Fruit fly (Drosophila melanogaster) whole organism, embryonic: Measurements from ENCODE around the gene mRpL13.

Source experiments
- ATbp ChIP-seq: fragments of 200-800 bp; sonication (Bioruptor generic); optimal IDR thresholded peaks from 2 replicates; lab custom pipeline; 2017; ENCODE audit warnings: missing biosample characterization, mild to moderate bottlenecking, missing genetic modification characterization, missing genetic modification reagents
- C15 ChIP-seq: fragments of 200-800 bp; sonication (Bioruptor generic); IDR thresholded peaks from 3 replicates; pipeline ENCODE4 v1.3.6; 2022; ENCODE audit warnings: missing biosample characterization, missing genetic modification characterization
- CG10274 ChIP-seq: fragments of 200-800 bp; sonication (Bioruptor generic); optimal IDR thresholded peaks from 3 replicates; lab custom pipeline; 2017; ENCODE audit warnings: missing biosample characterization, mild to moderate bottlenecking, missing genetic modification characterization
- CG13894 ChIP-seq: fragments of 200-800 bp; sonication (Bioruptor generic); optimal IDR thresholded peaks from 3 replicates; lab custom pipeline; 2018; ENCODE audit warnings: missing biosample characterization, mild to moderate bottlenecking, missing genetic modification characterization, moderate library complexity
- CG14441 ChIP-seq: fragments of 200-800 bp; sonication (Bioruptor generic); IDR thresholded peaks from 2 replicates; pipeline ENCODE4 v1.3.6; 2022; ENCODE audit warnings: missing biosample characterization, missing genetic modification characterization
- CG15011 ChIP-seq: fragments of 200-800 bp; sonication (Bioruptor generic); optimal IDR thresholded peaks from 3 replicates; lab custom pipeline; 2018; ENCODE audit warnings: missing biosample characterization, mild to moderate bottlenecking, missing genetic modification characterization
- CG15514 ChIP-seq: fragments of 200-800 bp; sonication (Bioruptor generic); optimal IDR thresholded peaks from 3 replicates; lab custom pipeline; 2017; ENCODE audit warnings: missing biosample characterization, missing genetic modification characterization, mild to moderate bottlenecking, moderate library complexity, missing genetic modification reagents
- CG15696 ChIP-seq: fragments of 200-800 bp; sonication (Bioruptor generic); optimal IDR thresholded peaks from 2 replicates; lab custom pipeline; 2019; ENCODE audit warnings: missing biosample characterization, mild to moderate bottlenecking, missing genetic modification characterization, moderate library complexity
- CG17186 ChIP-seq: fragments of 200-800 bp; sonication (Bioruptor generic); optimal IDR thresholded peaks from 3 replicates; lab custom pipeline; 2017; ENCODE audit warnings: missing biosample characterization, missing genetic modification reagents, missing genetic modification characterization
- CG2875 ChIP-seq: fragments of 200-800 bp; sonication (Bioruptor generic); optimal IDR thresholded peaks from 2 replicates; lab custom pipeline; 2017; ENCODE audit warnings: missing biosample characterization, mild to moderate bottlenecking, missing genetic modification characterization, missing genetic modification reagents
- CG34376 ChIP-seq: fragments of 200-800 bp; sonication (Bioruptor generic); optimal IDR thresholded peaks from 2 replicates; lab custom pipeline; 2018; ENCODE audit warnings: missing biosample characterization, mild to moderate bottlenecking, missing genetic modification characterization
- CG4820 ChIP-seq: fragments of 200-800 bp; sonication (Bioruptor generic); optimal IDR thresholded peaks from 3 replicates; lab custom pipeline; 2016; ENCODE audit warnings: missing biosample characterization, missing genetic modification characterization
- CG8281 ChIP-seq: fragments of 200-800 bp; sonication (Bioruptor generic); optimal IDR thresholded peaks from 2 replicates; lab custom pipeline; 2018; ENCODE audit warnings: missing biosample characterization, mild to moderate bottlenecking, missing genetic modification characterization, moderate library complexity
- CG8290 ChIP-seq, 3 experiments: fragments of 200-800 bp; sonication (Bioruptor generic); optimal IDR thresholded peaks; 2 replicates each; lab custom pipeline; 2016 to 2019; ENCODE audit warnings: missing biosample characterization in 3 of 3, missing genetic modification characterization in 3 of 3, mild to moderate bottlenecking in 2 of 3, moderate library complexity in 1 of 3
- CG8924 ChIP-seq: fragments of 200-800 bp; optimal IDR thresholded peaks from 3 replicates; lab custom pipeline; 2019; ENCODE audit warnings: missing biosample characterization, mild to moderate bottlenecking, missing genetic modification characterization, moderate library complexity
- D19A ChIP-seq: fragments of 200-800 bp; optimal IDR thresholded peaks from 3 replicates; lab custom pipeline; 2019; ENCODE audit warnings: missing biosample characterization, mild to moderate bottlenecking, missing genetic modification characterization, moderate library complexity
- Dbx ChIP-seq: fragments of 200-800 bp; sonication (Bioruptor generic); IDR thresholded peaks from 3 replicates; pipeline ENCODE4 v1.3.6; 2022; ENCODE audit warnings: missing biosample characterization, missing genetic modification characterization
- Dek ChIP-seq: fragments of 200-800 bp; sonication (Bioruptor generic); optimal IDR thresholded peaks from 3 replicates; lab custom pipeline; 2019; ENCODE audit warnings: missing biosample characterization, mild to moderate bottlenecking, missing genetic modification characterization, moderate library complexity
- Ets97D ChIP-seq: fragments of 200-800 bp; sonication (Bioruptor generic); optimal IDR thresholded peaks from 3 replicates; lab custom pipeline; 2016; ENCODE audit warnings: missing biosample characterization, missing genetic modification characterization
- Fer1 ChIP-seq: fragments of 200-800 bp; sonication (Bioruptor generic); optimal IDR thresholded peaks from 2 replicates; lab custom pipeline; 2017; ENCODE audit warnings: missing biosample characterization, mild to moderate bottlenecking, missing genetic modification characterization
- Fer3 ChIP-seq: fragments of 200-800 bp; sonication (Bioruptor generic); optimal IDR thresholded peaks from 2 replicates; lab custom pipeline; 2018; ENCODE audit warnings: missing biosample characterization, mild to moderate bottlenecking, missing genetic modification characterization, moderate library complexity
- Hmr ChIP-seq: fragments of 200-800 bp; sonication (Bioruptor generic); optimal IDR thresholded peaks from 3 replicates; lab custom pipeline; 2017; ENCODE audit warnings: mild to moderate bottlenecking, missing biosample characterization, missing genetic modification reagents, missing genetic modification characterization
- NK7.1 ChIP-seq: fragments of 200-800 bp; sonication (Bioruptor generic); optimal IDR thresholded peaks from 3 replicates; lab custom pipeline; 2016; ENCODE audit warnings: missing biosample characterization, missing genetic modification characterization
- Neu2 ChIP-seq: fragments of 200-800 bp; sonication (Bioruptor generic); optimal IDR thresholded peaks from 3 replicates; lab custom pipeline; 2016; ENCODE audit warnings: missing biosample characterization, missing genetic modification characterization, borderline replicate concordance
- Scr ChIP-seq: fragments of 200-800 bp; sonication (Bioruptor generic); IDR thresholded peaks from 2 replicates; pipeline ENCODE4 v1.3.6; 2022; ENCODE audit warnings: missing biosample characterization, missing genetic modification characterization; ENCODE audit not compliant: partially characterized antibody
- Sox100B ChIP-seq: fragments of 200-800 bp; sonication (Bioruptor generic); optimal IDR thresholded peaks from 3 replicates; lab custom pipeline; 2018; ENCODE audit warnings: missing biosample characterization, mild to moderate bottlenecking, missing genetic modification characterization
- Sry-δ ChIP-seq: fragments of 200-800 bp; sonication (Bioruptor generic); optimal IDR thresholded peaks from 2 replicates; lab custom pipeline; 2016; ENCODE audit warnings: missing biosample characterization, missing genetic modification characterization
- Trl ChIP-seq, 3 experiments: fragments of >200 bp in 2 of 3; fragments of 200-800 bp in 1 of 3; sonication (Bioruptor generic) in 1 of 3; optimal IDR thresholded peaks; 2 replicates in 1 of 3; 3 replicates in 2 of 3; lab custom pipeline; 2016 to 2017; ENCODE audit warnings: missing biosample characterization in 1 of 3, missing genetic modification characterization in 1 of 3
- cwo ChIP-seq: fragments of 200-800 bp; sonication (Bioruptor generic); optimal IDR thresholded peaks from 3 replicates; lab custom pipeline; 2017; ENCODE audit warnings: missing biosample characterization, missing genetic modification characterization, mild to moderate bottlenecking, moderate library complexity, missing genetic modification reagents
- esg ChIP-seq: fragments of 200-800 bp; sonication (Bioruptor generic); conservative IDR thresholded peaks from 2 replicates; pipeline ENCODE4 v1.3.6; 2022; ENCODE audit warnings: missing biosample characterization, missing genetic modification characterization
- ewg ChIP-seq: fragments of 200-800 bp; sonication (Bioruptor generic); optimal IDR thresholded peaks from 3 replicates; lab custom pipeline; 2017; ENCODE audit warnings: mild to moderate bottlenecking, missing biosample characterization, missing genetic modification reagents, missing genetic modification characterization
- gem ChIP-seq: fragments of 200-800 bp; sonication (Bioruptor generic); optimal IDR thresholded peaks from 2 replicates; lab custom pipeline; 2019; ENCODE audit warnings: missing biosample characterization, mild to moderate bottlenecking, missing genetic modification characterization, moderate library complexity
- gro ChIP-seq: fragments of 200-800 bp; sonication (Bioruptor generic); optimal IDR thresholded peaks from 2 replicates; lab custom pipeline; 2016; ENCODE audit warnings: missing biosample characterization, missing genetic modification characterization
- inv ChIP-seq: fragments of 200-800 bp; sonication (Bioruptor generic); IDR thresholded peaks from 2 replicates; pipeline ENCODE4 v1.3.6; 2022; ENCODE audit warnings: missing biosample characterization, missing genetic modification characterization; ENCODE audit not compliant: partially characterized antibody
- kay ChIP-seq: fragments of 200-800 bp; sonication (Bioruptor generic); optimal IDR thresholded peaks from 2 replicates; lab custom pipeline; 2016; ENCODE audit warnings: missing biosample characterization, missing genetic modification characterization
- lov ChIP-seq, 2 experiments: fragments of 200-800 bp in 1 of 2; fragments of >200 bp in 1 of 2; sonication (Bioruptor generic) in 1 of 2; IDR thresholded peaks in 1 of 2; optimal IDR thresholded peaks in 1 of 2; 2 replicates in 1 of 2; 3 replicates in 1 of 2; pipeline versions ENCODE4 v1.3.6 to Lab custom; 2017 to 2022; ENCODE audit warnings: missing biosample characterization in 1 of 2, missing genetic modification characterization in 1 of 2
- nom ChIP-seq: fragments of 200-800 bp; sonication (Bioruptor generic); optimal IDR thresholded peaks from 2 replicates; lab custom pipeline; 2017; ENCODE audit warnings: missing biosample characterization, missing genetic modification characterization, mild to moderate bottlenecking, moderate library complexity, missing genetic modification reagents
- onecut ChIP-seq: fragments of 200-800 bp; sonication (Bioruptor generic); IDR thresholded peaks from 2 replicates; pipeline ENCODE4 v1.3.6; 2022; ENCODE audit warnings: missing biosample characterization, missing genetic modification characterization
- pb ChIP-seq: fragments of 200-800 bp; sonication (Bioruptor generic); optimal IDR thresholded peaks from 3 replicates; lab custom pipeline; 2016; ENCODE audit warnings: missing biosample characterization, missing genetic modification characterization
- slp2 ChIP-seq: fragments of 200-800 bp; sonication (Bioruptor generic); optimal IDR thresholded peaks from 2 replicates; lab custom pipeline; 2016; ENCODE audit warnings: missing biosample characterization, missing genetic modification characterization
- ssp ChIP-seq: fragments of 200-800 bp; sonication (Bioruptor generic); IDR thresholded peaks from 2 replicates; pipeline ENCODE4 v1.3.6; 2022; ENCODE audit warnings: missing biosample characterization, missing genetic modification characterization
- toy ChIP-seq: fragments of 200-800 bp; sonication (Bioruptor generic); IDR thresholded peaks from 2 replicates; pipeline ENCODE4 v1.3.6; 2022; ENCODE audit warnings: missing biosample characterization, missing genetic modification characterization
- twi ChIP-seq: fragments of 200-800 bp; optimal IDR thresholded peaks from 2 replicates; lab custom pipeline; 2019; ENCODE audit warnings: missing biosample characterization, mild to moderate bottlenecking, missing genetic modification characterization, moderate library complexity
- usp ChIP-seq: fragments of >200 bp; optimal IDR thresholded peaks from 2 replicates; lab custom pipeline; 2017; ENCODE audit warnings: missing biosample characterization, missing genetic modification characterization
- wdn ChIP-seq: fragments of 200-800 bp; sonication (Bioruptor generic); IDR thresholded peaks from 2 replicates; pipeline ENCODE4 v1.3.6; 2022; ENCODE audit warnings: missing biosample characterization, missing genetic modification characterization
- zen ChIP-seq: fragments of 200-800 bp; sonication (Bioruptor generic); optimal IDR thresholded peaks from 3 replicates; lab custom pipeline; 2018; ENCODE audit warnings: missing biosample characterization, mild to moderate bottlenecking, missing genetic modification characterization, moderate library complexity
- zfh2 ChIP-seq: fragments of 200-800 bp; sonication (Bioruptor generic); optimal IDR thresholded peaks from 2 replicates; lab custom pipeline; 2016; ENCODE audit warnings: missing biosample characterization, missing genetic modification characterization

The mRpL13 gene

dm6 chr2L:18858661-18859532 is at the start of gene mRpL13, which contains the start of gene CG10602 (continued):
- TF ChIP-seq CG15514, result peak; percentile 56
- TF ChIP-seq esg, result no peak
- TF ChIP-seq gem (tag; lab: Kevin White, UChicago), result peak; percentile 19
- no peak for TF ChIP-seq slp2
- TF ChIP-seq cwo, result no peak
- TF ChIP-seq CG8924 (tag; lab: Kevin White, UChicago), result peak; percentile 67
- no peak for TF ChIP-seq usp (GFP tag; lab: Kevin White, UChicago)
- TF ChIP-seq NK7.1, result no peak
- no peak for TF ChIP-seq nom (GFP tag; lab: Kevin White, UChicago)
- no peak for TF ChIP-seq CG17186
- no peak for TF ChIP-seq Dbx (GFP tag; lab: Robert Waterston, UW)
- TF ChIP-seq zen (tag; lab: Kevin White, UChicago), result peak; percentile 84
- no peak for TF ChIP-seq onecut
- no peak for TF ChIP-seq ewg (GFP tag; lab: Kevin White, UChicago)
- 0 out of 2 replicates have a peak, but pooled peaks have one; percentile 24 for TF ChIP-seq Scr (GFP tag; lab: Robert Waterston, UW)
- TF ChIP-seq Fer1 (GFP tag; lab: Kevin White, UChicago), result no peak
- TF ChIP-seq CG15696 (tag; lab: Kevin White, UChicago), result no peak
- peak; percentile 78 for TF ChIP-seq Hmr (GFP tag; lab: Kevin White, UChicago)
- no peak for TF ChIP-seq twi
- TF ChIP-seq gro (GFP tag; lab: Kevin White, UChicago), result peak; percentile 61
- TF ChIP-seq CG13894 (tag; lab: Kevin White, UChicago), result peak; percentile 58
- no peak for TF ChIP-seq lov (optimal IDR thresholded peaks at IDR 0.05; lab: Kevin White, UChicago)
- no peak for TF ChIP-seq lov (GFP tag; IDR thresholded peaks at IDR 0.05; lab: Robert Waterston, UW)
- TF ChIP-seq Ets97D (GFP tag; lab: Kevin White, UChicago), result peak; percentile 87
- no peak for TF ChIP-seq Fer3
- TF ChIP-seq ATbp (GFP tag; lab: Kevin White, UChicago), result no peak
- peak; percentile 78 for TF ChIP-seq Dek (tag; lab: Kevin White, UChicago)
- no peak for TF ChIP-seq kay (GFP tag; lab: Kevin White, UChicago)
- TF ChIP-seq CG14441 (GFP tag; lab: Robert Waterston, UW), result no peak
- TF ChIP-seq C15, result no peak
- no peak for TF ChIP-seq CG2875 (GFP tag; lab: Kevin White, UChicago)
- peak; percentile 39 for TF ChIP-seq zfh2 (GFP tag; lab: Kevin White, UChicago)
- TF ChIP-seq CG4820, result no peak
- no peak for TF ChIP-seq Neu2 (GFP tag; lab: Kevin White, UChicago)
- no peak for TF ChIP-seq D19A (tag; lab: Kevin White, UChicago)
- no peak for TF ChIP-seq wdn (GFP tag; lab: Robert Waterston, UW)
- no peak for TF ChIP-seq CG15011 (GFP tag; lab: Kevin White, UChicago)
- TF ChIP-seq toy (GFP tag; lab: Robert Waterston, UW), result no peak
- no peak for TF ChIP-seq Sox100B (GFP tag; lab: Kevin White, UChicago)
- no peak for TF ChIP-seq ssp (GFP tag; lab: Robert Waterston, UW)
- no peak for TF ChIP-seq CG8281 (tag; lab: Kevin White, UChicago)
- TF ChIP-seq pb (GFP tag; lab: Kevin White, UChicago), result no peak
- TF ChIP-seq CG8290 (GFP tag; optimal IDR thresholded peaks at IDR 0.05; lab: Kevin White, UChicago), result peak; percentile 76
- TF ChIP-seq CG8290 (tag; optimal IDR thresholded peaks at IDR 0.05; lab: Kevin White, UChicago), result peak in 1 of 2 experiments; percentile 93
- TF ChIP-seq Trl (optimal IDR thresholded peaks at IDR 0.05; lab: Kevin White, UChicago), result no peak
- TF ChIP-seq Trl (GFP tag; optimal IDR thresholded peaks at IDR 0.05; lab: Kevin White, UChicago), result no peak
- no peak; the same call in 1 of the 2 replicates for TF ChIP-seq inv (GFP tag; lab: Robert Waterston, UW)
- no peak for TF ChIP-seq CG34376
- TF ChIP-seq CG10274 (GFP tag; lab: Kevin White, UChicago), result no peak
- TF ChIP-seq Sry-δ (GFP tag; lab: Kevin White, UChicago), result peak; percentile 54
